Fruit fly (Drosophila melanogaster): ENCODE data around the gene CG42588.

CG42588 gene

dm6 chr3L:12849867-12850301, 35.8 kb downstream of the CG42588 start, which contains the start of the genes CG10948 and Wbp2:
TSS of gene CG10948 (minus strand) at chr3L:12850117.
TSS of gene Wbp2 (plus strand) at chr3L:12850165.
- TF ChIP-seq bsh (GFP tag; optimal IDR thresholded peaks at IDR 0.05) (peak in 1 of 2 experiments; percentile 48), cg (GFP tag; optimal IDR thresholded peaks at IDR 0.05) (no peak), sug (tag; optimal IDR thresholded peaks at IDR 0.05) (peak; percentile 87), knrl (GFP tag; IDR thresholded peaks at IDR 0.05; ENCODE audit: partially characterized antibody) (0 out of 3 replicates have a peak, but pooled peaks have one; percentile 54), pnt (GFP tag; optimal IDR thresholded peaks at IDR 0.05) (no peak), CG13287 (GFP tag; IDR thresholded peaks at IDR 0.05; ENCODE audit: partially characterized antibody) (peak; percentile 77), Antp (GFP tag; optimal IDR thresholded peaks at IDR 0.05) (no peak), CG2889 (GFP tag; IDR thresholded peaks at IDR 0.05) (no peak), CG10431 (GFP tag; optimal IDR thresholded peaks at IDR 0.05) (peak; percentile 21), chn (GFP tag; optimal IDR thresholded peaks at IDR 0.05) (peak; percentile 59), Stat92E (GFP tag; optimal IDR thresholded peaks at IDR 0.05) (peak in 1 of 3 experiments; percentile 21), YL-1 (GFP tag; optimal IDR thresholded peaks at IDR 0.05) (peak; percentile 99), CG4617 (GFP tag; optimal IDR thresholded peaks at IDR 0.05; ENCODE audit: borderline replicate concordance) (peak; percentile 90), CG14710 (tag; optimal IDR thresholded peaks at IDR 0.05) (peak; percentile 62), CG2120 (GFP tag; optimal IDR thresholded peaks at IDR 0.05) (peak; percentile 19), slbo (GFP tag; IDR thresholded peaks at IDR 0.05) (no peak), Opbp (GFP tag; IDR thresholded peaks at IDR 0.05; ENCODE audit: partially characterized antibody) (peak; percentile 76), abd-A (tag; optimal IDR thresholded peaks at IDR 0.05) (peak; percentile 98), CTCF (GFP tag; optimal IDR thresholded peaks at IDR 0.05) (peak; percentile 24), psq (GFP tag; optimal IDR thresholded peaks at IDR 0.05) (peak; percentile 54), CG34224 (GFP tag; IDR thresholded peaks at IDR 0.05; ENCODE audit: partially characterized antibody) (peak; percentile 49), crp (GFP tag; optimal IDR thresholded peaks at IDR 0.05) (peak; percentile 34 to 90), Max (GFP tag; optimal IDR thresholded peaks at IDR 0.05) (peak; percentile 29), mam (GFP tag; optimal IDR thresholded peaks at IDR 0.05) (peak; percentile 2), sima (GFP tag; optimal IDR thresholded peaks at IDR 0.05) (no peak), Bgb (GFP tag; IDR thresholded peaks at IDR 0.05; ENCODE audit: partially characterized antibody) (peak; percentile 60), CG17829 (tag; optimal IDR thresholded peaks at IDR 0.05) (peak; percentile 41), phol (tag; optimal IDR thresholded peaks at IDR 0.05) (peak; percentile 96), unc-4 (GFP tag; IDR thresholded peaks at IDR 0.05; ENCODE audit: partially characterized antibody) (peak; percentile 58), CG7839 (tag; optimal IDR thresholded peaks at IDR 0.05) (no peak), Ets97D (GFP tag; optimal IDR thresholded peaks at IDR 0.05) (peak; percentile 77), HmgZ (tag; optimal IDR thresholded peaks at IDR 0.05) (peak; percentile 9), CG12219 (GFP tag; optimal IDR thresholded peaks at IDR 0.05) (no peak), HLH4C (GFP tag; IDR thresholded peaks at IDR 0.05; ENCODE audit: partially characterized antibody) (peak; percentile 50; the same call in 1 of the 3 replicates), CG15696 (tag; optimal IDR thresholded peaks at IDR 0.05) (no peak), CG10267 (tag; optimal IDR thresholded peaks at IDR 0.05) (peak; percentile 59), CG12659 (GFP tag; optimal IDR thresholded peaks at IDR 0.05) (peak; percentile 89), stwl (tag; optimal IDR thresholded peaks at IDR 0.05) (peak; percentile 97), kay (GFP tag; optimal IDR thresholded peaks at IDR 0.05) (peak; percentile 100), onecut (GFP tag; IDR thresholded peaks at IDR 0.05) (no peak), CG33213 (GFP tag; optimal IDR thresholded peaks at IDR 0.05) (peak; percentile 31), CG9727 (GFP tag; optimal IDR thresholded peaks at IDR 0.05) (no peak), CG13894 (tag; optimal IDR thresholded peaks at IDR 0.05) (no peak), MBD-R2 (GFP tag; IDR thresholded peaks at IDR 0.05) (peak; percentile 66), CG8924 (tag; optimal IDR thresholded peaks at IDR 0.05) (no peak), Dll (GFP tag; IDR thresholded peaks at IDR 0.05; ENCODE audit: partially characterized antibody) (peak; percentile 65; the same call in 1 of the 4 replicates), Dad (GFP tag; optimal IDR thresholded peaks at IDR 0.05) (peak; percentile 7), H15 (GFP tag; IDR thresholded peaks at IDR 0.05) (no peak), scrt (GFP tag; optimal IDR thresholded peaks at IDR 0.05) (peak; percentile 19)
